Worm (Caenorhabditis elegans): Measurements from ENCODE around the gene F40G9.15.

ce11 chrIII:220368-220767, 38.2 kb downstream of the F40G9.15 start:
- no peak for TF ChIP-seq ama-1 (optimal IDR thresholded peaks at IDR 0.05)
- no peak for TF ChIP-seq tbx-11 (GFP tag; IDR thresholded peaks at IDR 0.05)

Data from whole organism, early embryonic.